Fruit fly (Drosophila melanogaster): ENCODE measurements around the gene Ufd4.
A peak's percentile ranks its signal among the peaks of the same experiment; 100 is the strongest.

Ufd4 gene

dm6 chr2L:10294798-10295669, 2.9 kb upstream of the Ufd4 start, which contains the start of gene Hand:
Hand (minus strand) TSS chr2L:10295385.
- TF ChIP-seq CTCF (optimal IDR thresholded peaks at IDR 0.05), result no peak
- no peak for TF ChIP-seq CG8478 (optimal IDR thresholded peaks at IDR 0.05)

DNA sequence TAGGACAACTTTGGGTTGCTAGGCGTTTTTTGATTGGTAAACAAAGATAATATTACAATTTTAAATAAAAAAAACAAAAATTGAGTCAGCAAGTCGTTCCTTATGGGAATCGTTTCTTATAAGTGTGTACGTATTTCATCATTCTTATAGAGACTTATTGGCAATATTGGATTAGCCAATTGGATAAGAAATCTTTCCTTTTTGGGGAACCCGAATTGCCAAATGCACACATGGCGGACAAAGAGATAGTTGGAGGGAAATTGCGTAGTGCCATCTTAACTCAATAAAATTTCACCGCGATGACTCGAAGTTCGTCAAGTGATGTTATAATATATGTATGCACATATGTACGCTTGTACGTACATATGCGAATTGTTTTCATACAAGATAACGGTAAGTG, 889 bp downstream of the Ufd4 start:
- TF ChIP-seq CG8478 (optimal IDR thresholded peaks at IDR 0.05) (no peak), CTCF (optimal IDR thresholded peaks at IDR 0.05) (no peak)

DNA sequence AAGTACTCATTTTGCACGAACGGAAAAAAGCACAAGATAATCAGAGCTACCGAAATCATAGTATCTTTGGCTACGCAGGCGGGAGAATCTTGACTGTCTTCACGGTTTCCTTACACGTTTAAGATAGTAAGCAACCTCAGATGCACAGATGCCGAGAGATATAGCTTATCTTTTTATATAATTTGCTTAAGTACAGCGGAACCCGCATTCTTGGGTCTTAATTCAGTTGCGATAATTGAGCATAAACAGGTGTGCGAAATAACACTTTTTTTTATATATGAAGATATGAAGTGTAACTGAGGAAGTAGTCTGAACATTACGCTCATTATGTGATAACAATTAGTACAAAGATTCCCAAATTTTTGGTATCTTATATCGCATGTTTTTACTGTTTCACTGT, 11.4 kb downstream of the Ufd4 start, which contains the start of gene CG34043:
Gene CG34043, minus strand, starts transcription at position 101 of the 400 bp plus-strand sequence.
- no peak for TF ChIP-seq CG8478 (optimal IDR thresholded peaks at IDR 0.05)
- TF ChIP-seq CTCF (optimal IDR thresholded peaks at IDR 0.05), result no peak

DNA sequence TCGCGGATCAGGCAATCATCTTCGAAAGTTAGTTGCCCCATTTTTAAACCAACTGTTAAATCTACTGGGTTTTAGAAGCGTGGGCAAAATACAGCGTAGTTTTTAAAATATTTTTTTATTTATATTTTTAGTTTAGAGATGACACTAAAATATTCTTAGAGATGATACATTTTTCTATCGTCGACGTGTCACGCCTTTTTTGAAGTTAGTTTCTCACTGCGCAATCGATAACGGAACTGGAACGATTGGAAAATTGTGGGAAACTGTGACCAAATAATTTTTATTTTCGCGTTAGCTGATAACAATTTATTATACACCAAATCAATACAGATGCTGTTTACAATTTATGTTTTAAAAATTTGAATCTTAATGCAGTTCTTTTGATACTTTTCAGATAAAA, 13.5 kb downstream of the Ufd4 start, which contains the start of gene Utx:
Gene Utx, minus strand, starts transcription at position 154 of the 400 bp plus-strand sequence.
- TF ChIP-seq CG8478 (optimal IDR thresholded peaks at IDR 0.05) (no peak), CTCF (optimal IDR thresholded peaks at IDR 0.05) (peak in 1 of 2 experiments; percentile 21)

dm6 chr2L:10277362-10277761, 14.8 kb downstream of the Ufd4 start:
- TF ChIP-seq CTCF (optimal IDR thresholded peaks at IDR 0.05), result peak in 1 of 2 experiments; percentile 9
- no peak for TF ChIP-seq CG8478 (optimal IDR thresholded peaks at IDR 0.05)

DNA sequence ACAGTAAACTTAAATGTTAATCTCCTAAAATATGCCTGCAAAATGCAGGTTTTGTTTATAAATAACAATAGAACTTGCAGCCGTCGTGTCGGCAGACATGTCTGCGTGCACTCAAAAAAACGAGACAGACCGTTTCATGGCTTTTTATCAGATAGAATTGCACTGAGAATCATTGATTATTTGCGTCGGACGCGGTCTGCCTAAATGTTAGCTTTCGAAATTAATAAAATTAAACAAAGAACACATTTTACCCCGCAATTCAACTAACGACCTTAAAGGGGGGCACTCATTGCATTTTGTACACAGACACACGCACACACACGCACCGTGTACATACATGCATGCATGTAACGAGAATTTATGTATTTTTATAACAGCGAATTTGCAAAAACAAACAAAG, 15.3 kb downstream of the Ufd4 start:
- TF ChIP-seq CTCF (optimal IDR thresholded peaks at IDR 0.05), result no peak
- no peak for TF ChIP-seq CG8478 (optimal IDR thresholded peaks at IDR 0.05)

- no peak for TF ChIP-seq CTCF (optimal IDR thresholded peaks at IDR 0.05)
- TF ChIP-seq CG8478 (optimal IDR thresholded peaks at IDR 0.05), result no peak
Measured at dm6 chr2L:10276436-10276835, 15.7 kb downstream of the Ufd4 start.

DNA sequence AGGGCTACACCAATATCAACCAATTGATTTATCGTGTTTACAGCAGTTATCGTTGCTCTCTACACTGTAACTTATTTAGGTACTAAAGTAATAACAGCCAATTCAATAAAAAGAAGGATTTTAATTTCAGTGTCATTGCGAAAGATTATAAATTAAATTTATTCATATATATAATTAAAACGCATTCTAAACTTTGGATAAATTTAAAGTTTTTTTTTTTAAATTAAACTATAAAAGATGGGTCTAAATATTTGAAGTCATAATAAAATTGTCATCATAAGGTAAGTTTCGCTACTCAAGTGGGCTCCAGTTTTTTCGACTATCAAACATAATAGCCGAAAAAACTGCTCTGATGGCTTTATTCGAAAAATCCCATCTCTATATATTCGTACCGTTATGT, 19.9 kb downstream of the Ufd4 start, which contains the start of gene trk:
Gene trk, minus strand, starts transcription at position 101 of the 400 bp plus-strand sequence.
- no peak for TF ChIP-seq CG8478 (optimal IDR thresholded peaks at IDR 0.05)

DNA sequence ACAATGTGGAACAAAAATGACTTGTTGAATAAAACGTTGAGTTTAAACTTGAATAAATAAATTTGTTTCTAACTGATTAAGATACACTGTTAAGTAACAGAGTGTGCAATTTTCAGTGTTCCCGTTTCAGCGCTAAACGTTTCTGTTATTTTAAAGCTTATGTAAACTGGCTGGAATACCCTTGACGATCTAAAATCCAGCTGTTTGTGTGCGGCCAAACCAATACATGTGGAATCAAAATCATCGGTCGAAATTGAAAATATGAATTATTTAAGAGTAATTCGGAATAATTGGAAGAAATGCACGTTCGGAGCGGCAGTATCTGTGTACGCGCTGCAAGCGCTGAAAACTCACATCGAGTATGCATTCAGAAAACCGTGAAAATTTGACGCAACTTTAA, 22.3 kb downstream of the Ufd4 start, which contains the start of gene Mulk:
Gene Mulk, plus strand, starts transcription at position 198 of the 400 bp plus-strand sequence.
- TF ChIP-seq CG8478 (optimal IDR thresholded peaks at IDR 0.05), result no peak
- no peak for TF ChIP-seq CTCF (optimal IDR thresholded peaks at IDR 0.05)

dm6 chr2L:10268688-10269087, 23.5 kb downstream of the Ufd4 start, which contains the start of gene CG4957:
CG4957 (plus strand) TSS chr2L:10268872.
- TF ChIP-seq CG8478 (optimal IDR thresholded peaks at IDR 0.05) (no peak), CTCF (optimal IDR thresholded peaks at IDR 0.05) (no peak)

- no peak for TF ChIP-seq CTCF (optimal IDR thresholded peaks at IDR 0.05)
- no peak for TF ChIP-seq CG8478 (optimal IDR thresholded peaks at IDR 0.05)
Measured at dm6 chr2L:10266511-10266910, 25.7 kb downstream of the Ufd4 start, which contains the start of gene CG4953. CG4953 (plus strand) TSS chr2L:10266703.

- TF ChIP-seq CTCF (optimal IDR thresholded peaks at IDR 0.05) (no peak), CG8478 (optimal IDR thresholded peaks at IDR 0.05) (no peak)
Measured at dm6 chr2L:10265129-10265528, 27.0 kb downstream of the Ufd4 start, which contains the start of gene Mob3. Mob3 (plus strand) TSS chr2L:10265336.

- no peak for TF ChIP-seq CTCF (optimal IDR thresholded peaks at IDR 0.05)
- TF ChIP-seq CG8478 (optimal IDR thresholded peaks at IDR 0.05), result no peak
Measured at dm6 chr2L:10263830-10264634, 28.1 kb downstream of the Ufd4 start, which contains the start of gene REPTOR-BP. REPTOR-BP (plus strand) TSS chr2L:10264125.

DNA sequence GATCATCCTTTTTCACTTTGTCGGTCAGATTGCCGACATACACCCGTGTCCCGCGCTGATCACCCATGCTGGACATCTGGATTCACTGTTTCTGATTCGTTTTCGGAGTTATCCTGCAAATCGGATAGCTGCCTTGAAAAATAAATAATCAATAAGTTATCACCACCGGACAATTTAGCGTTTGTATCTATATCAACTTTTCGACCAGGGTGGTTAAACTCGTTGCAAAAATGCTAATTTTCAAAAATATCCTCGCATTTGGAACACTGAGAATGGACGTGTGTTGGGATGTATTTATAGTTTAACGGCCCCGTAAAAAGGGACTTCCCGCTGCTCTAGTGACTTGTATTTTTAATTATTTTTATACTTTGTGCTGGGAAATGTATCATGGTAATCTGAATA, 28.8 kb downstream of the Ufd4 start, which contains the start of gene Rsf1:
Gene Rsf1, minus strand, starts transcription at position 212 of the 402 bp plus-strand sequence.
- TF ChIP-seq CG8478 (optimal IDR thresholded peaks at IDR 0.05) (no peak), CTCF (optimal IDR thresholded peaks at IDR 0.05) (peak in 1 of 2 experiments; percentile 13)

- TF ChIP-seq CTCF (optimal IDR thresholded peaks at IDR 0.05) (no peak), CG8478 (optimal IDR thresholded peaks at IDR 0.05) (no peak)
Measured at dm6 chr2L:10261774-10262173, 30.4 kb downstream of the Ufd4 start.
